Worm (Caenorhabditis elegans): ENCODE results near the gene cpt-6.

- no peak for TF ChIP-seq ceh-9 (tag; optimal IDR thresholded peaks at IDR 0.05)
- TF ChIP-seq elt-2 (tag; optimal IDR thresholded peaks at IDR 0.05), result peak; percentile 43
- TF ChIP-seq nfya-1 (tag; optimal IDR thresholded peaks at IDR 0.05), result no peak
- no peak for TF ChIP-seq sox-2 (GFP tag; IDR thresholded peaks at IDR 0.05)
- TF ChIP-seq unc-3 (GFP tag; conservative IDR thresholded peaks at IDR 0.05), result no peak
- TF ChIP-seq unc-3 (tag; optimal IDR thresholded peaks at IDR 0.05), result no peak
- no peak for TF ChIP-seq lim-6 (tag; optimal IDR thresholded peaks at IDR 0.05)
- TF ChIP-seq fkh-6 (tag; optimal IDR thresholded peaks at IDR 0.05), result no peak
- no peak for TF ChIP-seq ceh-24 (tag; optimal IDR thresholded peaks at IDR 0.05)
- no peak for TF ChIP-seq pqm-1 (tag; optimal IDR thresholded peaks at IDR 0.05)
- no peak for TF ChIP-seq tbx-2 (tag; optimal IDR thresholded peaks at IDR 0.05)
These were observed 31.0 kb upstream of the cpt-6 start, which contains the start of gene acs-1 for ce11 chrV:6524757-6525156.

Measured in whole organism, late embryonic.